Worm (Caenorhabditis elegans) whole organism, L3 larva: ENCODE data around the gene phf-33.

ENCODE experiments used
- R02D3.7 ChIP-seq: fragments of 150-350 bp; optimal IDR thresholded peaks from 2 replicates; lab custom pipeline; 2014; ENCODE audit warnings: missing biosample characterization, missing genetic modification characterization
- ZK546.5 ChIP-seq: sonication (generic microtip); optimal IDR thresholded peaks from 2 replicates; lab custom pipeline; 2017; ENCODE audit warnings: missing biosample characterization, missing genetic modification characterization
- aly-2 ChIP-seq: fragments of 150-350 bp; optimal IDR thresholded peaks from 2 replicates; lab custom pipeline; 2014; ENCODE audit warnings: missing biosample characterization, missing genetic modification characterization
- ama-1 ChIP-seq: fragments of 150-350 bp; optimal IDR thresholded peaks from 2 replicates; lab custom pipeline; 2018
- ceh-16 ChIP-seq: sonication (generic microtip); optimal IDR thresholded peaks from 2 replicates; lab custom pipeline; 2017; ENCODE audit warnings: missing biosample characterization, missing genetic modification characterization
- ceh-28 ChIP-seq: fragments of 150-350 bp; optimal IDR thresholded peaks from 2 replicates; lab custom pipeline; 2014; ENCODE audit warnings: missing biosample characterization, missing genetic modification reagents, missing genetic modification characterization
- ceh-82 ChIP-seq: fragments of 150-350 bp; optimal IDR thresholded peaks from 2 replicates; lab custom pipeline; 2014; ENCODE audit warnings: missing biosample characterization, missing genetic modification characterization
- ceh-9 ChIP-seq: sonication (generic microtip); optimal IDR thresholded peaks from 2 replicates; lab custom pipeline; 2018; ENCODE audit warnings: missing biosample characterization, missing genetic modification characterization
- daf-12 ChIP-seq: fragments of 150-350 bp; optimal IDR thresholded peaks from 2 replicates; lab custom pipeline; 2014; ENCODE audit warnings: missing biosample characterization, missing genetic modification reagents, missing genetic modification characterization
- egl-27 ChIP-seq: sonication (generic microtip); optimal IDR thresholded peaks from 4 replicates; lab custom pipeline; 2017; ENCODE audit warnings: missing biosample characterization, missing genetic modification reagents, missing genetic modification characterization
- egl-5 ChIP-seq: fragments of 150-350 bp; optimal IDR thresholded peaks from 2 replicates; lab custom pipeline; 2017; ENCODE audit warnings: missing biosample characterization, missing genetic modification reagents, missing genetic modification characterization, inconsistent platforms
- elt-1 ChIP-seq: fragments of 150-350 bp; optimal IDR thresholded peaks from 2 replicates; lab custom pipeline; 2014; ENCODE audit warnings: missing biosample characterization, missing genetic modification characterization
- elt-2 ChIP-seq: sonication (generic microtip); optimal IDR thresholded peaks from 2 replicates; lab custom pipeline; 2016; ENCODE audit warnings: missing genetic modification reagents, mild to moderate bottlenecking, missing genetic modification characterization, missing compliant biosample characterization
- elt-3 ChIP-seq, 3 experiments: fragments of 150-350 bp in 1 of 3; sonication (generic microtip) in 2 of 3; optimal IDR thresholded peaks; 2 replicates in 2 of 3; 4 replicates in 1 of 3; lab custom pipeline; 2014 to 2017; ENCODE audit warnings: missing biosample characterization in 3 of 3, missing genetic modification characterization in 3 of 3
- eor-1 ChIP-seq, 2 experiments: fragments of 150-350 bp; optimal IDR thresholded peaks; 2 replicates each; lab custom pipeline; 2014 to 2018; ENCODE audit warnings: missing biosample characterization in 2 of 2, missing genetic modification characterization in 2 of 2
- fkh-10 ChIP-seq: sonication (generic microtip); optimal IDR thresholded peaks from 2 replicates; lab custom pipeline; 2017; ENCODE audit warnings: missing biosample characterization, missing genetic modification reagents, missing genetic modification characterization
- fkh-2 ChIP-seq: fragments of 150-350 bp; optimal IDR thresholded peaks from 2 replicates; lab custom pipeline; 2014; ENCODE audit warnings: missing biosample characterization, missing genetic modification reagents, missing genetic modification characterization
- fos-1 ChIP-seq: fragments of 150-350 bp; optimal IDR thresholded peaks from 2 replicates; lab custom pipeline; 2014; ENCODE audit warnings: missing biosample characterization, missing genetic modification characterization
- hmg-11 ChIP-seq: sonication (generic microtip); optimal IDR thresholded peaks from 2 replicates; lab custom pipeline; 2016; ENCODE audit warnings: missing genetic modification characterization, missing compliant biosample characterization
- jun-1 ChIP-seq: fragments of 150-350 bp; optimal IDR thresholded peaks from 2 replicates; lab custom pipeline; 2014; ENCODE audit warnings: missing biosample characterization, missing genetic modification reagents, missing genetic modification characterization
- lin-15B ChIP-seq: fragments of 150-350 bp; optimal IDR thresholded peaks from 2 replicates; lab custom pipeline; 2014; ENCODE audit warnings: missing biosample characterization, missing genetic modification characterization
- lin-39 ChIP-seq: fragments of 150-350 bp; optimal IDR thresholded peaks from 2 replicates; lab custom pipeline; 2018; ENCODE audit warnings: missing biosample characterization, missing genetic modification reagents, missing genetic modification characterization
- lsy-12 ChIP-seq: sonication (generic microtip); optimal IDR thresholded peaks from 2 replicates; lab custom pipeline; 2016; ENCODE audit warnings: mild to moderate bottlenecking, missing genetic modification characterization, missing compliant biosample characterization
- mdl-1 ChIP-seq: fragments of 150-350 bp; optimal IDR thresholded peaks from 2 replicates; lab custom pipeline; 2014; ENCODE audit warnings: missing biosample characterization, missing genetic modification characterization
- mml-1 ChIP-seq: fragments of 150-350 bp; sonication (generic microtip); optimal IDR thresholded peaks from 3 replicates; lab custom pipeline; 2014; ENCODE audit warnings: missing biosample characterization, missing genetic modification characterization
- nfya-1 ChIP-seq: sonication (generic microtip); optimal IDR thresholded peaks from 2 replicates; lab custom pipeline; 2017; ENCODE audit warnings: missing genetic modification characterization, mild to moderate bottlenecking, missing compliant biosample characterization, antibody characterized with exemption, moderate library complexity; ENCODE audit not compliant: insufficient read depth
- nhr-12 ChIP-seq: fragments of 150-350 bp; optimal IDR thresholded peaks from 2 replicates; lab custom pipeline; 2014; ENCODE audit warnings: missing biosample characterization, missing genetic modification characterization
- nhr-23 ChIP-seq: fragments of 150-350 bp; optimal IDR thresholded peaks from 2 replicates; lab custom pipeline; 2014; ENCODE audit warnings: missing biosample characterization, missing genetic modification reagents, missing genetic modification characterization
- nhr-25 ChIP-seq: sonication (generic microtip); optimal IDR thresholded peaks from 2 replicates; lab custom pipeline; 2017; ENCODE audit warnings: missing biosample characterization, missing genetic modification characterization
- nhr-28 ChIP-seq: fragments of 150-350 bp; optimal IDR thresholded peaks from 2 replicates; lab custom pipeline; 2014; ENCODE audit warnings: missing biosample characterization, missing genetic modification characterization
- nhr-43 ChIP-seq: sonication (generic microtip); optimal IDR thresholded peaks from 2 replicates; lab custom pipeline; 2016; ENCODE audit warnings: mild to moderate bottlenecking, missing genetic modification characterization, missing compliant biosample characterization; ENCODE audit not compliant: poor library complexity, severe bottlenecking
- nhr-67 ChIP-seq: fragments of 150-350 bp; optimal IDR thresholded peaks from 2 replicates; lab custom pipeline; 2014; ENCODE audit warnings: missing biosample characterization, missing genetic modification characterization
- nhr-77 ChIP-seq: fragments of 150-350 bp; optimal IDR thresholded peaks from 2 replicates; lab custom pipeline; 2014; ENCODE audit warnings: missing biosample characterization, missing genetic modification characterization
- pha-4 ChIP-seq: fragments of 150-350 bp; optimal IDR thresholded peaks from 2 replicates; lab custom pipeline; 2014; ENCODE audit warnings: missing biosample characterization, missing genetic modification reagents, missing genetic modification characterization
- pqm-1 ChIP-seq: fragments of 150-350 bp; optimal IDR thresholded peaks from 2 replicates; lab custom pipeline; 2017; ENCODE audit warnings: missing biosample characterization, missing genetic modification characterization, inconsistent platforms
- sea-2 ChIP-seq: fragments of 150-350 bp; sonication (generic microtip); optimal IDR thresholded peaks from 4 replicates; lab custom pipeline; 2014; ENCODE audit warnings: missing biosample characterization, missing genetic modification reagents, missing genetic modification characterization
- skn-1 ChIP-seq: fragments of 150-350 bp; optimal IDR thresholded peaks from 2 replicates; lab custom pipeline; 2014; ENCODE audit warnings: missing biosample characterization, missing genetic modification characterization
- snpc-4 ChIP-seq: fragments of 150-350 bp; optimal IDR thresholded peaks from 2 replicates; lab custom pipeline; 2014; ENCODE audit warnings: missing biosample characterization, missing genetic modification characterization
- tbx-2 ChIP-seq: sonication (generic microtip); optimal IDR thresholded peaks from 2 replicates; lab custom pipeline; 2016; ENCODE audit warnings: mild to moderate bottlenecking, missing genetic modification characterization, missing compliant biosample characterization
- unc-39 ChIP-seq: sonication (generic microtip); optimal IDR thresholded peaks from 4 replicates; lab custom pipeline; 2017; ENCODE audit warnings: missing biosample characterization, missing genetic modification characterization
- unc-62 ChIP-seq: fragments of 150-350 bp; sonication (generic microtip); optimal IDR thresholded peaks from 4 replicates; lab custom pipeline; 2014; ENCODE audit warnings: missing biosample characterization, missing genetic modification reagents, missing genetic modification characterization
- zag-1 ChIP-seq: fragments of 150-350 bp; optimal IDR thresholded peaks from 2 replicates; lab custom pipeline; 2014; ENCODE audit warnings: missing biosample characterization, missing genetic modification characterization
- ztf-11 ChIP-seq: fragments of 150-350 bp; optimal IDR thresholded peaks from 2 replicates; lab custom pipeline; 2014; ENCODE audit warnings: missing biosample characterization, missing genetic modification characterization
- ztf-4 ChIP-seq: fragments of 150-350 bp; optimal IDR thresholded peaks from 2 replicates; lab custom pipeline; 2014; ENCODE audit warnings: missing biosample characterization, missing genetic modification characterization

Gene phf-33

DNA sequence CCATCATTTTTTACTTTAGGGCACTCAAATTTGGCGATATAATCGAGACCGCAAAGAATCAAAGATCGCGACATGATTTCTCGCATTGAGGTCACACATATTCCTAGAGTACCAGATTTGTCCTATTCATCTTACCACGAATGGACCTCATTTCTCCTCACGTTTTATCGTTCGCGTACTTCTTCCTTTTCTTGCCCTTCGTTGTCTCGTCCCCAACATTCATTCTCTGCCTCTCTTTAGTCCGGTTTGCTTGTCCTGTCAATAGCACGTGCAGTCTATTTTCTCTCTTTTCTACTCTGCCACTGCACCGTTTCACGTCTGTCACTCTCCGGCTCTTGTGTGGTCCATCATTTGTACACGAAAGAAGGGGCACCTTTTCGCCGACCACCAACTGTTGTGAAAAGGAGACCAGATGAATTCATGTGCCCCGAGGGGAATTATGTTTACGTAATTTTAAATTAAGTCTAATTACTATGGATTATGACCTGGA lies 27.4 kb downstream of the phf-33 start:
- TF ChIP-seq nhr-77 (tag; lab: Kevin White, UChicago) (no peak), nhr-43 (tag; lab: Kevin White, UChicago) (peak; percentile 44), elt-1 (tag; lab: Kevin White, UChicago) (peak; percentile 82), sea-2 (GFP tag; lab: Kevin White, UChicago) (no peak), ama-1 (lab: Kevin White, UChicago) (peak; percentile 54), pha-4 (tag; lab: Kevin White, UChicago) (peak; percentile 89), egl-27 (tag; lab: Kevin White, UChicago) (peak; percentile 19), daf-12 (tag; lab: Kevin White, UChicago) (no peak), nfya-1 (tag; lab: Kevin White, UChicago) (peak; percentile 71), unc-39 (tag; lab: Kevin White, UChicago) (no peak), jun-1 (peak; percentile 12), lsy-12 (tag; lab: Kevin White, UChicago) (peak; percentile 25), lin-15B (tag; lab: Kevin White, UChicago) (no peak), nhr-67 (tag; lab: Kevin White, UChicago) (no peak), lin-39 (tag; lab: Kevin White, UChicago) (peak; percentile 77), fkh-2 (tag; lab: Kevin White, UChicago) (no peak), nhr-23 (tag; lab: Kevin White, UChicago) (peak; percentile 71), ceh-9 (tag; lab: Kevin White, UChicago) (no peak), nhr-28 (tag; lab: Kevin White, UChicago) (no peak), ztf-11 (no peak), unc-62 (no peak), mml-1 (tag; lab: Kevin White, UChicago) (no peak), tbx-2 (tag; lab: Kevin White, UChicago) (peak; percentile 42), egl-5 (peak; percentile 44), pqm-1 (tag; lab: Kevin White, UChicago) (peak; percentile 0), ztf-4 (tag; lab: Kevin White, UChicago) (peak; percentile 10), elt-2 (tag; lab: Kevin White, UChicago) (peak; percentile 41), aly-2 (tag; lab: Kevin White, UChicago) (no peak), skn-1 (no peak), snpc-4 (tag; lab: Kevin White, UChicago) (peak; percentile 53), ZK546.5 (tag; lab: Kevin White, UChicago) (no peak), nhr-25 (tag; lab: Kevin White, UChicago) (peak; percentile 88), elt-3 (tag; optimal IDR thresholded peaks at IDR 0.05; lab: Kevin White, UChicago) (no peak), R02D3.7 (no peak), ceh-82 (tag; lab: Kevin White, UChicago) (no peak), zag-1 (tag; lab: Kevin White, UChicago) (no peak), hmg-11 (tag; lab: Kevin White, UChicago) (peak; percentile 55), mdl-1 (tag; lab: Kevin White, UChicago) (peak; percentile 87)

DNA sequence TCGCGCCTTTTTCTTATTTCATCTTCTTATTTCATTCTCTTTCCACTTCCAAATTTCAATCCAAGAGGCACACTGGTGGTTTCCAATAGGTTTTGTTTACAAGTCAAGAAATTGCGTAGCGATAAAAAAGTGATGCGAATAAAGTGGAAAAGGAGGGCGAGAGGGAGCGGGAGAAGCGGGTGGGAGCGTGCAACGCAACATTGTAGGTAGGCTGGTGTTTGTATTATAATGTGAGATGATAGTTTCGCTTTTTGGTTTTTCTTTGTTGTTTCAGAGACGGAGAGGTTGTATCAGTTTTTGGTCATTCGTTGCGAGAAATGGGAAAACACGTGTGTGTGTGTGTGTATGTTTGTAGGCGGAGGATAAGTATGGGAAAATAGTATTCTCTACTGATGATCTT lies 28.6 kb downstream of the phf-33 start:
- TF ChIP-seq elt-1 (tag; lab: Kevin White, UChicago) (no peak), fos-1 (tag; lab: Kevin White, UChicago) (peak; percentile 36), zag-1 (tag; lab: Kevin White, UChicago) (no peak), nhr-43 (tag; lab: Kevin White, UChicago) (peak; percentile 55), pha-4 (tag; lab: Kevin White, UChicago) (peak; percentile 92), fkh-10 (GFP tag; lab: Kevin White, UChicago) (no peak), mdl-1 (tag; lab: Kevin White, UChicago) (peak; percentile 56), unc-62 (no peak), eor-1 (tag; optimal IDR thresholded peaks at IDR 0.05; lab: Kevin White, UChicago) (no peak), ztf-4 (tag; lab: Kevin White, UChicago) (no peak), unc-39 (tag; lab: Kevin White, UChicago) (no peak), ceh-28 (tag; lab: Kevin White, UChicago) (no peak), mml-1 (tag; lab: Kevin White, UChicago) (no peak), snpc-4 (tag; lab: Kevin White, UChicago) (peak; percentile 5), ama-1 (lab: Kevin White, UChicago) (no peak), egl-27 (tag; lab: Kevin White, UChicago) (no peak), elt-3 (tag; optimal IDR thresholded peaks at IDR 0.05; lab: Kevin White, UChicago) (no peak), egl-5 (no peak), nhr-67 (tag; lab: Kevin White, UChicago) (no peak), elt-2 (tag; lab: Kevin White, UChicago) (peak; percentile 79), daf-12 (tag; lab: Kevin White, UChicago) (no peak), hmg-11 (tag; lab: Kevin White, UChicago) (no peak), nfya-1 (tag; lab: Kevin White, UChicago) (peak; percentile 34), tbx-2 (tag; lab: Kevin White, UChicago) (no peak), ceh-16 (tag; lab: Kevin White, UChicago) (no peak), pqm-1 (tag; lab: Kevin White, UChicago) (peak; percentile 80), nhr-12 (tag; lab: Kevin White, UChicago) (no peak), nhr-25 (tag; lab: Kevin White, UChicago) (peak; percentile 82), ceh-9 (tag; lab: Kevin White, UChicago) (no peak), nhr-23 (tag; lab: Kevin White, UChicago) (peak; percentile 72)
